Fruit fly (Drosophila melanogaster) whole organism, embryonic: ENCODE measurements around the gene Ir31a.

Source experiments
- Abd-B ChIP-seq: fragments of 200-800 bp; sonication (Bioruptor generic); optimal IDR thresholded peaks from 2 replicates; lab custom pipeline; 2018; ENCODE audit warnings: missing biosample characterization, mild to moderate bottlenecking, missing genetic modification characterization, moderate library complexity
- CG10274 ChIP-seq: fragments of 200-800 bp; sonication (Bioruptor generic); optimal IDR thresholded peaks from 3 replicates; lab custom pipeline; 2017; ENCODE audit warnings: missing biosample characterization, mild to moderate bottlenecking, missing genetic modification characterization
- CG10431 ChIP-seq: fragments of 200-800 bp; sonication (Bioruptor generic); optimal IDR thresholded peaks from 3 replicates; lab custom pipeline; 2018; ENCODE audit warnings: missing biosample characterization, mild to moderate bottlenecking, missing genetic modification characterization
- CG11093 ChIP-seq: fragments of 200-800 bp; sonication (Bioruptor generic); IDR thresholded peaks from 3 replicates; pipeline ENCODE4 v1.3.6; 2022; ENCODE audit warnings: missing biosample characterization, missing genetic modification characterization
- CG11456 ChIP-seq: fragments of 200-800 bp; sonication (Bioruptor generic); IDR thresholded peaks from 3 replicates; pipeline ENCODE4 v1.3.6; 2022; ENCODE audit warnings: missing biosample characterization, missing genetic modification characterization
- CG1233 ChIP-seq: fragments of 200-800 bp; sonication (Bioruptor generic); optimal IDR thresholded peaks from 4 replicates; lab custom pipeline; 2018; ENCODE audit warnings: missing biosample characterization, mild to moderate bottlenecking, missing genetic modification characterization
- CG12391 ChIP-seq: fragments of 200-800 bp; sonication (Bioruptor generic); optimal IDR thresholded peaks from 3 replicates; lab custom pipeline; 2018; ENCODE audit warnings: missing biosample characterization, mild to moderate bottlenecking, missing genetic modification characterization, moderate library complexity
- CG14965 ChIP-seq: fragments of 200-800 bp; sonication (Bioruptor generic); optimal IDR thresholded peaks from 2 replicates; lab custom pipeline; 2016; ENCODE audit warnings: missing biosample characterization, missing genetic modification characterization, borderline replicate concordance
- CG15011 ChIP-seq: fragments of 200-800 bp; sonication (Bioruptor generic); optimal IDR thresholded peaks from 3 replicates; lab custom pipeline; 2018; ENCODE audit warnings: missing biosample characterization, mild to moderate bottlenecking, missing genetic modification characterization
- CG15269 ChIP-seq: fragments of 200-800 bp; sonication (Bioruptor generic); optimal IDR thresholded peaks from 2 replicates; lab custom pipeline; 2018; ENCODE audit warnings: missing biosample characterization, mild to moderate bottlenecking, missing genetic modification characterization, moderate library complexity
- CG15479 ChIP-seq: fragments of 200-800 bp; sonication (Bioruptor generic); optimal IDR thresholded peaks from 3 replicates; lab custom pipeline; 2019; ENCODE audit warnings: missing biosample characterization, mild to moderate bottlenecking, missing genetic modification characterization, moderate library complexity
- CG18599 ChIP-seq: fragments of 200-800 bp; sonication (Bioruptor generic); optimal IDR thresholded peaks from 3 replicates; lab custom pipeline; 2017; ENCODE audit warnings: missing biosample characterization, missing genetic modification characterization, mild to moderate bottlenecking, moderate library complexity, missing genetic modification reagents
- CG34224 ChIP-seq: fragments of 200-800 bp; sonication (Bioruptor generic); IDR thresholded peaks from 3 replicates; pipeline ENCODE4 v1.3.6; 2022; ENCODE audit warnings: missing biosample characterization, missing genetic modification characterization; ENCODE audit not compliant: partially characterized antibody
- CG3995 ChIP-seq: fragments of 200-800 bp; sonication (Bioruptor generic); optimal IDR thresholded peaks from 3 replicates; lab custom pipeline; 2016; ENCODE audit warnings: missing biosample characterization, missing genetic modification characterization
- CG6765 ChIP-seq: fragments of 200-800 bp; sonication (Bioruptor generic); optimal IDR thresholded peaks from 3 replicates; lab custom pipeline; 2017; ENCODE audit warnings: missing biosample characterization, mild to moderate bottlenecking, missing genetic modification characterization
- CG6791 ChIP-seq: fragments of 200-800 bp; sonication (Bioruptor generic); IDR thresholded peaks from 3 replicates; pipeline ENCODE4 v1.3.6; 2022; ENCODE audit warnings: missing biosample characterization, missing genetic modification characterization; ENCODE audit not compliant: partially characterized antibody
- CG6854 ChIP-seq: fragments of 200-800 bp; sonication (Bioruptor generic); optimal IDR thresholded peaks from 3 replicates; lab custom pipeline; 2017; ENCODE audit warnings: missing biosample characterization, mild to moderate bottlenecking, missing genetic modification characterization
- CG7928 ChIP-seq: fragments of 200-800 bp; sonication (Bioruptor generic); optimal IDR thresholded peaks from 2 replicates; lab custom pipeline; 2017; ENCODE audit warnings: missing biosample characterization, mild to moderate bottlenecking, missing genetic modification characterization
- CG9437 ChIP-seq: fragments of 200-800 bp; sonication (Bioruptor generic); optimal IDR thresholded peaks from 2 replicates; lab custom pipeline; 2018; ENCODE audit warnings: missing biosample characterization, mild to moderate bottlenecking, missing genetic modification characterization
- CTCF ChIP-seq: fragments of 200-800 bp; sonication (Bioruptor generic); optimal IDR thresholded peaks from 2 replicates; lab custom pipeline; 2017; ENCODE audit warnings: missing biosample characterization, mild to moderate bottlenecking, missing genetic modification characterization, moderate library complexity
- Camta ChIP-seq: fragments of 200-800 bp; sonication (Bioruptor generic); optimal IDR thresholded peaks from 2 replicates; lab custom pipeline; 2016; ENCODE audit warnings: missing biosample characterization, missing genetic modification characterization
- CrebB ChIP-seq: fragments of 200-800 bp; sonication (Bioruptor generic); optimal IDR thresholded peaks from 3 replicates; lab custom pipeline; 2018; ENCODE audit warnings: missing biosample characterization, mild to moderate bottlenecking, missing genetic modification characterization
- Dip2 ChIP-seq: fragments of 200-800 bp; sonication (Bioruptor generic); IDR thresholded peaks from 2 replicates; pipeline ENCODE4 v1.3.6; 2022; ENCODE audit warnings: missing biosample characterization, missing genetic modification characterization
- E2f1 ChIP-seq: fragments of 200-800 bp; sonication (Bioruptor generic); IDR thresholded peaks from 2 replicates; pipeline ENCODE4 v1.3.6; 2022; ENCODE audit warnings: missing biosample characterization, missing genetic modification characterization
- Nf-YA ChIP-seq: fragments of 200-800 bp; sonication (Bioruptor generic); IDR thresholded peaks from 2 replicates; pipeline ENCODE4 v1.3.6; 2022; ENCODE audit warnings: missing biosample characterization, missing genetic modification characterization
- Oli ChIP-seq: fragments of 200-800 bp; sonication (Bioruptor generic); optimal IDR thresholded peaks from 2 replicates; lab custom pipeline; 2018; ENCODE audit warnings: missing biosample characterization, mild to moderate bottlenecking, missing genetic modification characterization, moderate library complexity
- Opbp ChIP-seq: fragments of 200-800 bp; sonication (Bioruptor generic); IDR thresholded peaks from 3 replicates; pipeline ENCODE4 v1.3.6; 2022; ENCODE audit warnings: missing biosample characterization, missing genetic modification characterization; ENCODE audit not compliant: partially characterized antibody
- Pdp1 ChIP-seq, 2 experiments: fragments of 200-800 bp; sonication (Bioruptor generic); optimal IDR thresholded peaks; 3 replicates each; lab custom pipeline; 2016; ENCODE audit warnings: missing biosample characterization in 2 of 2, missing genetic modification characterization in 2 of 2, mild to moderate bottlenecking in 1 of 2, moderate library complexity in 1 of 2
- ac ChIP-seq: fragments of 200-800 bp; sonication (Bioruptor generic); optimal IDR thresholded peaks from 3 replicates; lab custom pipeline; 2017; ENCODE audit warnings: missing biosample characterization, mild to moderate bottlenecking, missing genetic modification characterization
- ase ChIP-seq: fragments of 200-800 bp; sonication (Bioruptor generic); IDR thresholded peaks from 3 replicates; pipeline ENCODE4 v1.3.6; 2022; ENCODE audit warnings: missing biosample characterization, missing genetic modification characterization
- ato ChIP-seq: fragments of 200-800 bp; sonication (Bioruptor generic); IDR thresholded peaks from 2 replicates; pipeline ENCODE4 v1.3.6; 2022; ENCODE audit warnings: missing biosample characterization, missing genetic modification characterization; ENCODE audit not compliant: partially characterized antibody
- bigmax ChIP-seq: fragments of 200-800 bp; sonication (Bioruptor generic); optimal IDR thresholded peaks from 2 replicates; lab custom pipeline; 2018; ENCODE audit warnings: missing biosample characterization, mild to moderate bottlenecking, missing genetic modification characterization
- crol ChIP-seq: fragments of 200-800 bp; sonication (Bioruptor generic); IDR thresholded peaks from 2 replicates; pipeline ENCODE4 v1.3.6; 2022; ENCODE audit warnings: missing biosample characterization, missing genetic modification characterization
- fru ChIP-seq: fragments of >200 bp; optimal IDR thresholded peaks from 2 replicates; lab custom pipeline; 2017
- hbn ChIP-seq: fragments of 200-800 bp; sonication (Bioruptor generic); IDR thresholded peaks from 2 replicates; pipeline ENCODE4 v1.3.6; 2022; ENCODE audit warnings: missing biosample characterization, missing genetic modification characterization; ENCODE audit not compliant: partially characterized antibody
- ind ChIP-seq: fragments of 200-800 bp; sonication (Bioruptor generic); optimal IDR thresholded peaks from 3 replicates; lab custom pipeline; 2016; ENCODE audit warnings: missing biosample characterization, missing genetic modification characterization
- jigr1 ChIP-seq: fragments of 200-800 bp; sonication (Bioruptor generic); IDR thresholded peaks from 3 replicates; pipeline ENCODE4 v1.3.6; 2022; ENCODE audit warnings: missing biosample characterization, missing genetic modification characterization
- kah ChIP-seq: fragments of 200-800 bp; sonication (Bioruptor generic); optimal IDR thresholded peaks from 2 replicates; lab custom pipeline; 2018; ENCODE audit warnings: missing biosample characterization, mild to moderate bottlenecking, missing genetic modification characterization
- kni ChIP-seq: fragments of 200-800 bp; sonication (Bioruptor generic); optimal IDR thresholded peaks from 3 replicates; lab custom pipeline; 2017; ENCODE audit warnings: mild to moderate bottlenecking, missing biosample characterization, missing genetic modification reagents, missing genetic modification characterization
- luna ChIP-seq: fragments of 200-800 bp; sonication (Bioruptor generic); optimal IDR thresholded peaks from 2 replicates; lab custom pipeline; 2016; ENCODE audit warnings: missing biosample characterization, missing genetic modification characterization
- mirr ChIP-seq: fragments of 200-800 bp; sonication (Bioruptor generic); optimal IDR thresholded peaks from 3 replicates; lab custom pipeline; 2018; ENCODE audit warnings: missing biosample characterization, mild to moderate bottlenecking, missing genetic modification characterization
- mld ChIP-seq: fragments of 200-800 bp; sonication (Bioruptor generic); IDR thresholded peaks from 3 replicates; pipeline ENCODE4 v1.3.6; 2022; ENCODE audit warnings: missing biosample characterization, missing genetic modification characterization; ENCODE audit not compliant: partially characterized antibody
- pum ChIP-seq: fragments of 200-800 bp; sonication (Bioruptor generic); optimal IDR thresholded peaks from 2 replicates; lab custom pipeline; 2016; ENCODE audit warnings: missing biosample characterization, missing genetic modification characterization
- pzg ChIP-seq: fragments of 200-800 bp; sonication (Bioruptor generic); optimal IDR thresholded peaks from 3 replicates; lab custom pipeline; 2018; ENCODE audit warnings: missing biosample characterization, mild to moderate bottlenecking, missing genetic modification characterization, moderate library complexity
- sc ChIP-seq, 3 experiments: fragments of >200 bp in 2 of 3; fragments of 200-800 bp in 1 of 3; sonication (Bioruptor generic) in 1 of 3; optimal IDR thresholded peaks; 2 replicates in 2 of 3; 3 replicates in 1 of 3; lab custom pipeline; 2017; ENCODE audit warnings: mild to moderate bottlenecking in 1 of 3, missing biosample characterization in 1 of 3, missing genetic modification characterization in 1 of 3, missing genetic modification reagents in 1 of 3
- sens-2 ChIP-seq: fragments of 200-800 bp; sonication (Bioruptor generic); IDR thresholded peaks from 2 replicates; pipeline ENCODE4 v1.3.6; 2022; ENCODE audit warnings: missing biosample characterization, missing genetic modification characterization
- tgo ChIP-seq: fragments of 200-800 bp; sonication (Bioruptor generic); IDR thresholded peaks from 3 replicates; pipeline ENCODE4 v1.3.6; 2022; ENCODE audit warnings: missing biosample characterization, missing genetic modification characterization
- tx ChIP-seq: fragments of 200-800 bp; sonication (Bioruptor generic); optimal IDR thresholded peaks from 2 replicates; lab custom pipeline; 2016; ENCODE audit warnings: missing biosample characterization, missing genetic modification characterization
- vfl ChIP-seq: fragments of 200-800 bp; sonication (Bioruptor generic); optimal IDR thresholded peaks from 2 replicates; lab custom pipeline; 2016; ENCODE audit warnings: missing biosample characterization, missing genetic modification characterization

Ir31a gene

dm6 chr2L:10375464-10376236 lies 29.7 kb upstream of the Ir31a start, which contains the start of the genes CG33303 and dpr19 (continued):
- peak; percentile 64 for TF ChIP-seq Oli (tag; lab: Kevin White, UChicago)
- no peak for TF ChIP-seq jigr1 (GFP tag; lab: Robert Waterston, UW)
- no peak for TF ChIP-seq CG11093 (GFP tag; lab: Robert Waterston, UW)
- no peak for TF ChIP-seq CG6791 (GFP tag; lab: Robert Waterston, UW)
- no peak for TF ChIP-seq ase (GFP tag; lab: Robert Waterston, UW)
- TF ChIP-seq CG6854, result peak; percentile 66
- TF ChIP-seq pzg, result peak; percentile 59
- no peak for TF ChIP-seq mld (GFP tag; lab: Robert Waterston, UW)
- TF ChIP-seq tx (GFP tag; lab: Kevin White, UChicago), result no peak
- TF ChIP-seq ato (GFP tag; lab: Robert Waterston, UW), result no peak
- peak; percentile 69 for TF ChIP-seq kah (GFP tag; lab: Kevin White, UChicago)
- no peak for TF ChIP-seq vfl
- no peak for TF ChIP-seq ac (GFP tag; lab: Kevin White, UChicago)
- TF ChIP-seq tgo (GFP tag; lab: Robert Waterston, UW), result peak; percentile 66; the same call in 2 of the 3 replicates
- TF ChIP-seq Abd-B (GFP tag; lab: Kevin White, UChicago), result no peak
- TF ChIP-seq Dip2 (GFP tag; lab: Robert Waterston, UW), result no peak
- TF ChIP-seq Opbp (GFP tag; lab: Robert Waterston, UW), result no peak
- TF ChIP-seq E2f1 (GFP tag; lab: Robert Waterston, UW), result peak; percentile 60
- no peak for TF ChIP-seq Nf-YA (GFP tag; lab: Robert Waterston, UW)
- TF ChIP-seq ind (GFP tag; lab: Kevin White, UChicago), result peak; percentile 43
- 0 out of 3 replicates have a peak, but pooled peaks have one; percentile 13 for TF ChIP-seq CG11456 (GFP tag; lab: Robert Waterston, UW)
- peak; percentile 62 for TF ChIP-seq CG18599 (GFP tag; lab: Kevin White, UChicago)
- peak; percentile 75 for TF ChIP-seq CG9437
- TF ChIP-seq CG10431 (GFP tag; lab: Kevin White, UChicago), result peak; percentile 46
- TF ChIP-seq CrebB (tag; lab: Kevin White, UChicago), result peak; percentile 29
- no peak for TF ChIP-seq Camta
- no peak for TF ChIP-seq kni (GFP tag; lab: Kevin White, UChicago)
- peak; percentile 19 for TF ChIP-seq CG7928 (GFP tag; lab: Kevin White, UChicago)
- TF ChIP-seq CG14965, result no peak
- peak; percentile 48 for TF ChIP-seq CG3995 (GFP tag; lab: Kevin White, UChicago)
- peak; percentile 95 for TF ChIP-seq bigmax (GFP tag; lab: Kevin White, UChicago)
- no peak for TF ChIP-seq CG34224 (GFP tag; lab: Robert Waterston, UW)
- no peak for TF ChIP-seq crol (GFP tag; lab: Robert Waterston, UW)
- TF ChIP-seq Pdp1 (GFP tag; optimal IDR thresholded peaks at IDR 0.05; lab: Kevin White, UChicago), result no peak
- TF ChIP-seq CG15269 (tag; lab: Kevin White, UChicago), result peak; percentile 87
- TF ChIP-seq CG6765 (GFP tag; lab: Kevin White, UChicago), result peak; percentile 50
- no peak for TF ChIP-seq hbn
- peak; percentile 15 for TF ChIP-seq CTCF (GFP tag; lab: Kevin White, UChicago)
- TF ChIP-seq CG15011 (GFP tag; lab: Kevin White, UChicago), result peak; percentile 49
- no peak for TF ChIP-seq sens-2 (GFP tag; lab: Robert Waterston, UW)
- no peak for TF ChIP-seq mirr
- TF ChIP-seq CG15479 (GFP tag; lab: Kevin White, UChicago), result no peak
- TF ChIP-seq CG12391, result peak; percentile 92
- no peak for TF ChIP-seq fru (lab: Kevin White, UChicago)
- no peak for TF ChIP-seq pum (GFP tag; lab: Kevin White, UChicago)
- no peak for TF ChIP-seq CG10274 (GFP tag; lab: Kevin White, UChicago)
- TF ChIP-seq sc (optimal IDR thresholded peaks at IDR 0.05; lab: Kevin White, UChicago), result no peak
- peak; percentile 33 for TF ChIP-seq sc (GFP tag; optimal IDR thresholded peaks at IDR 0.05; lab: Kevin White, UChicago)
- TF ChIP-seq CG1233, result peak; percentile 67
- no peak for TF ChIP-seq luna (GFP tag; lab: Kevin White, UChicago)
